Worm (Caenorhabditis elegans) whole organism, L4/young adult: ENCODE measurements around the gene Y37E11AL.2.

Experiments
- W03F9.2 ChIP-seq: fragments of 150-350 bp; optimal IDR thresholded peaks from 2 replicates; lab custom pipeline; 2014; ENCODE audit warnings: missing biosample characterization, missing genetic modification characterization
- dao-5 ChIP-seq: sonication (generic microtip); optimal IDR thresholded peaks from 2 replicates; lab custom pipeline; 2016; ENCODE audit warnings: missing genotype, missing genetic modification characterization, moderate library complexity, missing compliant biosample characterization
- him-1 ChIP-seq: sonication (generic microtip); optimal IDR thresholded peaks from 2 replicates; lab custom pipeline; 2016; ENCODE audit warnings: missing genotype, missing genetic modification reagents, missing genetic modification characterization, missing compliant biosample characterization

ce11 chrIV:3688050-3688449 is 10.3 kb upstream of the Y37E11AL.2 start:
- TF ChIP-seq him-1 (tag; lab: Kevin White, UChicago) (no peak), dao-5 (tag; lab: Kevin White, UChicago) (no peak), W03F9.2 (tag; lab: Kevin White, UChicago) (no peak)
